Fruit fly (Drosophila melanogaster) Kc167 (cell line): Measurements from ENCODE around the gene CG6659.

Source experiments
- Myc ChIP-seq: fragments of >200 bp; optimal IDR thresholded peaks from 2 replicates; lab custom pipeline; 2017; ENCODE audit warnings: missing external identifiers
- Sin3A ChIP-seq: fragments of >200 bp; optimal IDR thresholded peaks from 2 replicates; lab custom pipeline; 2018; ENCODE audit warnings: missing external identifiers
- h ChIP-seq: fragments of >200 bp; optimal IDR thresholded peaks from 3 replicates; lab custom pipeline; 2018; ENCODE audit warnings: missing external identifiers
- insv ChIP-seq: fragments of >200 bp; optimal IDR thresholded peaks from 3 replicates; lab custom pipeline; 2018; ENCODE audit warnings: missing external identifiers
- psq ChIP-seq: fragments of >200 bp; optimal IDR thresholded peaks from 2 replicates; lab custom pipeline; 2017; ENCODE audit warnings: missing external identifiers
- ttk ChIP-seq: sonication (Bioruptor generic); optimal IDR thresholded peaks from 2 replicates; lab custom pipeline; 2017; ENCODE audit warnings: missing external identifiers

CG6659 gene

DNA sequence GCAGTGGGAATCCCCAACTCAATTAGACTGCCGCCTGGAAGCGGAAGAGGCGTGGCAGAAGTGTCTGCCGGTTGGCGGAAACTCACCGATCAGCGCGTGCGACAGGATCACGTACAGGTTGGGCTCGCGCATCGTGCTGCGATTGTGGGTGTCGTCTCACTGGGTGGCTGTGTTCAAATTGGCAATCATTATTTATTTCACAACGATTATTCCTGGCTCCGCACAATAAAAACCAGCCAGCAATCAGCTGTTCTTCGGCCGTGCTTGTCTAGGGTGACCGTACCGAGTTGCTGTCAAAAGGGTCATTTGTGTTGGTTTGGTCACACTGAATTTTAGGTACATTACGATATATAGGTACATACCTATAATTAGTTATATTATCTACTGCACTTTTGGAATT lies at the start of gene CG6659:
Gene CG6659 (minus strand): TSS at position 275 of the 400 bp plus-strand sequence.
- TF ChIP-seq insv = no peak
- no peak for TF ChIP-seq psq (lab: Kevin White, UChicago)
- no peak for TF ChIP-seq ttk (lab: Kevin White, UChicago)
- TF ChIP-seq Myc = no peak
- TF ChIP-seq h (lab: Kevin White, UChicago) = no peak
- no peak for TF ChIP-seq Sin3A (lab: Kevin White, UChicago)

dm6 chrX:18703875-18704274 lies 46.8 kb upstream of the CG6659 start:
- TF ChIP-seq h (lab: Kevin White, UChicago) (no peak), psq (lab: Kevin White, UChicago) (no peak), Sin3A (lab: Kevin White, UChicago) (no peak), ttk (lab: Kevin White, UChicago) (no peak), insv (no peak)

dm6 chrX:18702245-18702644 lies 45.2 kb upstream of the CG6659 start:
- no peak for TF ChIP-seq h (lab: Kevin White, UChicago)
- no peak for TF ChIP-seq insv
- no peak for TF ChIP-seq ttk (lab: Kevin White, UChicago)
- no peak for TF ChIP-seq Myc

dm6 chrX:18701752-18702151 lies 44.7 kb upstream of the CG6659 start:
- TF ChIP-seq ttk (lab: Kevin White, UChicago) (no peak), psq (lab: Kevin White, UChicago) (no peak), Sin3A (lab: Kevin White, UChicago) (no peak), Myc (no peak), h (lab: Kevin White, UChicago) (no peak), insv (no peak)

DNA sequence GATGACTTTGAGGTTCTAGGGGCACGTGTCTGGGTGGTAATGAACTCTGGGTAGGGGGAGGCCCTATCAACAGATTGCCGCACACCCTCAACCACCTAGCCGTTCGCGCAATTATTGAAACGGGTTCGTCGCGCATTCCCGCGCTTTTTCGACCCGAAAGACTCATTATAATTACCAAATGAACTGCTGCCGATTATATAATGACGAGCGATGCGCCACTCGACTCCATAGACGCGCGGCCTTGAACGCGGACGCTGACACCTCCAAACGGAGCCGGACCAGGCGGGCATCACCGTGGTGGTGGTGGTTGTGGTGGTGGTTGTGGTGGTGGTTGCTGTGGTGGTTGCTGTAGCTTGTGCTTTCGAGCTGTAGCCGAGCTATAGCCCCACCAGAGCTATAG lies 43.5 kb upstream of the CG6659 start:
- TF ChIP-seq insv (no peak), Myc (no peak)

dm6 chrX:18699268-18700140 lies 42.4 kb upstream of the CG6659 start:
- TF ChIP-seq Myc = no peak
- no peak for TF ChIP-seq psq (lab: Kevin White, UChicago)
- TF ChIP-seq insv = no peak
- no peak for TF ChIP-seq ttk (lab: Kevin White, UChicago)
- no peak for TF ChIP-seq Sin3A (lab: Kevin White, UChicago)
- TF ChIP-seq h (lab: Kevin White, UChicago) = no peak

- TF ChIP-seq ttk (lab: Kevin White, UChicago) (no peak), Sin3A (lab: Kevin White, UChicago) (no peak), h (lab: Kevin White, UChicago) (no peak), insv (no peak), psq (lab: Kevin White, UChicago) (no peak), Myc (no peak)
These were observed 38.5 kb upstream of the CG6659 start for dm6 chrX:18695603-18696002.

dm6 chrX:18692948-18693502 lies 35.9 kb upstream of the CG6659 start, which contains the start of gene Cyp18a1:
Cyp18a1 (minus strand) TSS chrX:18693042.
- TF ChIP-seq Myc (no peak), psq (lab: Kevin White, UChicago) (no peak), Sin3A (lab: Kevin White, UChicago) (no peak), h (lab: Kevin White, UChicago) (no peak), insv (no peak), ttk (lab: Kevin White, UChicago) (no peak)

DNA sequence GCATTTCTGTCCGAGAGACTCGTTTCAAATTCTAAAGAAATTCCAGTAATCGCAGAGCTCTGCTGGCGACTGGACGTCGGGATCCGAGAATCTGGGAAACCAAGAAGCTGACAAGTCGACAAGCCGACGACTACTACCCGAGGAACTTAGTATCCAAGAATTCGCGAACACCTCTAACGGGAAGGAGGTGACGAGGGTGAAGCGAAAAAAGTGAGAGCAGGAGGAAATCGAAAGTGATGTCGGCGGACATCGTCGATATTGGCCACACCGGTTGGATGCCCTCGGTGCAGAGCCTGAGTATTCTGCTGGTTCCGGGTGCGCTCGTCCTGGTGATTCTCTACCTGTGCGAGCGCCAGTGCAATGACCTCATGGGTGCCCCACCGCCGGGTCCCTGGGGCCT lies 28.6 kb upstream of the CG6659 start, which contains the start of gene phtm:
Gene phtm (plus strand): TSS at position 41 of the 400 bp plus-strand sequence.
- TF ChIP-seq Sin3A (lab: Kevin White, UChicago) = no peak

DNA sequence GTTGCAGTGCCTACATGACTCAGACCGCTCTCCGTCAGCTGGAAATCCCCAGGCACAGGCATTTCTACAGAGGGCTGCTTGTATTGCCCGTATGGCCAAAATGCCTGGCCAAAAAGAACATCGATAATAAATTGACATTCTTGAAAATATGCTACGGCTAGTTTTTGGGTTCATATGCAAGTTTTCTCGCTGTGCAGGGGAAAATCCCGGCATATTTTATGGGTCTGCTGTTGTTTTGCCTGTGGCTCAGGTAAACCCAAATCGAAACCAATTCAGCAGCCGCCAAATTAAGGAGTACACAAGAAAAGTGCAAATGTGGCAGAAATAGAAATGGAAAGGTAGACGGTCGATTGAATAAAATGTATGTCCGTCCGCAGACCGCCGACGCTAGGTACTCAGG lies 27.8 kb upstream of the CG6659 start:
- TF ChIP-seq psq (lab: Kevin White, UChicago) (no peak), Sin3A (lab: Kevin White, UChicago) (no peak)

- TF ChIP-seq ttk (lab: Kevin White, UChicago) (no peak), insv (no peak), Sin3A (lab: Kevin White, UChicago) (no peak), Myc (no peak), h (lab: Kevin White, UChicago) (no peak)
These were observed 27.4 kb upstream of the CG6659 start for dm6 chrX:18684504-18684903.

dm6 chrX:18682815-18683214 lies 25.7 kb upstream of the CG6659 start:
- no peak for TF ChIP-seq insv
- no peak for TF ChIP-seq h (lab: Kevin White, UChicago)
- no peak for TF ChIP-seq Myc
- no peak for TF ChIP-seq psq (lab: Kevin White, UChicago)
- TF ChIP-seq ttk (lab: Kevin White, UChicago) = no peak
- no peak for TF ChIP-seq Sin3A (lab: Kevin White, UChicago)

- TF ChIP-seq ttk (lab: Kevin White, UChicago) (no peak), Myc (no peak), h (lab: Kevin White, UChicago) (no peak), insv (no peak), psq (lab: Kevin White, UChicago) (no peak), Sin3A (lab: Kevin White, UChicago) (no peak)
These were observed 24.3 kb upstream of the CG6659 start for dm6 chrX:18681410-18681809.
